Fruit fly (Drosophila melanogaster) whole organism, embryonic: ENCODE measurements around the gene Cdc16.

ENCODE experiments used
- Atf-2 ChIP-seq: fragments of 200-800 bp; sonication (Bioruptor generic); optimal IDR thresholded peaks from 2 replicates; lab custom pipeline; 2016; ENCODE audit warnings: missing biosample characterization, missing genetic modification characterization
- Awh ChIP-seq: fragments of 200-800 bp; sonication (Bioruptor generic); IDR thresholded peaks from 2 replicates; pipeline ENCODE4, ENCODE4 v1.3.6; 2022; ENCODE audit warnings: missing biosample characterization, missing genetic modification characterization
- Bteb2 ChIP-seq: fragments of 200-800 bp; sonication (Bioruptor generic); optimal IDR thresholded peaks from 2 replicates; lab custom pipeline; 2016; ENCODE audit warnings: missing biosample characterization, missing genetic modification characterization
- CG10565 ChIP-seq: fragments of 200-800 bp; sonication (Bioruptor generic); optimal IDR thresholded peaks from 3 replicates; lab custom pipeline; 2016; ENCODE audit warnings: missing biosample characterization, mild to moderate bottlenecking, missing genetic modification characterization
- CG11456 ChIP-seq: fragments of 200-800 bp; sonication (Bioruptor generic); IDR thresholded peaks from 3 replicates; pipeline ENCODE4 v1.3.6; 2022; ENCODE audit warnings: missing biosample characterization, missing genetic modification characterization
- CG13287 ChIP-seq: fragments of 200-800 bp; sonication (Bioruptor generic); IDR thresholded peaks from 2 replicates; pipeline ENCODE4 v1.3.6; 2022; ENCODE audit warnings: missing biosample characterization, missing genetic modification characterization; ENCODE audit not compliant: partially characterized antibody
- CG15269 ChIP-seq: fragments of 200-800 bp; sonication (Bioruptor generic); optimal IDR thresholded peaks from 2 replicates; lab custom pipeline; 2018; ENCODE audit warnings: missing biosample characterization, mild to moderate bottlenecking, missing genetic modification characterization, moderate library complexity
- CG17385 ChIP-seq: fragments of 200-800 bp; sonication (Bioruptor generic); optimal IDR thresholded peaks from 3 replicates; lab custom pipeline; 2018; ENCODE audit warnings: missing biosample characterization, mild to moderate bottlenecking, missing genetic modification characterization
- CG17912 ChIP-seq: fragments of 200-800 bp; sonication (Bioruptor generic); optimal IDR thresholded peaks from 2 replicates; lab custom pipeline; 2018; ENCODE audit warnings: missing biosample characterization, mild to moderate bottlenecking, missing genetic modification characterization
- CG18619 ChIP-seq: fragments of 200-800 bp; sonication (Bioruptor generic); optimal IDR thresholded peaks from 3 replicates; lab custom pipeline; 2017; ENCODE audit warnings: missing biosample characterization, mild to moderate bottlenecking, missing genetic modification characterization
- CG2129 ChIP-seq: fragments of 200-800 bp; sonication (Bioruptor generic); IDR thresholded peaks from 2 replicates; pipeline ENCODE4 v1.3.6; 2022; ENCODE audit warnings: missing biosample characterization, missing genetic modification characterization; ENCODE audit not compliant: partially characterized antibody
- CG2678 ChIP-seq: fragments of 200-800 bp; sonication (Bioruptor generic); optimal IDR thresholded peaks from 3 replicates; lab custom pipeline; 2019; ENCODE audit warnings: missing biosample characterization, mild to moderate bottlenecking, missing genetic modification characterization, moderate library complexity
- CG31224 ChIP-seq: fragments of 200-800 bp; sonication (Bioruptor generic); IDR thresholded peaks from 2 replicates; pipeline ENCODE4 v1.3.6; 2022; ENCODE audit warnings: missing biosample characterization, missing genetic modification characterization
- CG3163 ChIP-seq: fragments of 200-800 bp; sonication (Bioruptor generic); optimal IDR thresholded peaks from 3 replicates; lab custom pipeline; 2016; ENCODE audit warnings: missing biosample characterization, missing genetic modification characterization
- CG3281 ChIP-seq: fragments of 200-800 bp; sonication (Bioruptor generic); optimal IDR thresholded peaks from 3 replicates; lab custom pipeline; 2017; ENCODE audit warnings: missing biosample characterization, mild to moderate bottlenecking, missing genetic modification characterization
- CG34376 ChIP-seq: fragments of 200-800 bp; sonication (Bioruptor generic); optimal IDR thresholded peaks from 2 replicates; lab custom pipeline; 2018; ENCODE audit warnings: missing biosample characterization, mild to moderate bottlenecking, missing genetic modification characterization
- CG4730 ChIP-seq: fragments of 200-800 bp; sonication (Bioruptor generic); IDR thresholded peaks from 2 replicates; pipeline ENCODE4 v1.3.6; 2022; ENCODE audit warnings: missing biosample characterization, missing genetic modification characterization
- CG5245 ChIP-seq: fragments of 200-800 bp; sonication (Bioruptor generic); optimal IDR thresholded peaks from 3 replicates; lab custom pipeline; 2016; ENCODE audit warnings: missing biosample characterization, missing genetic modification characterization
- CG7928 ChIP-seq: fragments of 200-800 bp; sonication (Bioruptor generic); optimal IDR thresholded peaks from 2 replicates; lab custom pipeline; 2017; ENCODE audit warnings: missing biosample characterization, mild to moderate bottlenecking, missing genetic modification characterization
- CG7963 ChIP-seq: fragments of 200-800 bp; sonication (Bioruptor generic); IDR thresholded peaks from 3 replicates; pipeline ENCODE4 v1.3.6; 2022; ENCODE audit warnings: missing biosample characterization, missing genetic modification characterization; ENCODE audit not compliant: partially characterized antibody
- CG8089 ChIP-seq: fragments of 200-800 bp; sonication (Bioruptor generic); optimal IDR thresholded peaks from 3 replicates; lab custom pipeline; 2016; ENCODE audit warnings: missing biosample characterization, missing genetic modification characterization
- CG9932 ChIP-seq: fragments of 200-800 bp; sonication (Bioruptor generic); IDR thresholded peaks from 2 replicates; pipeline ENCODE4 v1.3.6; 2022; ENCODE audit warnings: missing biosample characterization, missing genetic modification characterization
- CTCF ChIP-seq: fragments of 200-800 bp; sonication (Bioruptor generic); optimal IDR thresholded peaks from 2 replicates; lab custom pipeline; 2017; ENCODE audit warnings: missing biosample characterization, mild to moderate bottlenecking, missing genetic modification characterization, moderate library complexity
- CrebB ChIP-seq: fragments of 200-800 bp; sonication (Bioruptor generic); optimal IDR thresholded peaks from 3 replicates; lab custom pipeline; 2018; ENCODE audit warnings: missing biosample characterization, mild to moderate bottlenecking, missing genetic modification characterization
- Ets65A ChIP-seq: fragments of 200-800 bp; sonication (Bioruptor generic); peaks from one replicate; lab custom pipeline; 2016; ENCODE audit warnings: missing biosample characterization, missing genetic modification characterization
- HLHmδ ChIP-seq: fragments of 200-800 bp; sonication (Bioruptor generic); optimal IDR thresholded peaks from 2 replicates; lab custom pipeline; 2018; ENCODE audit warnings: missing biosample characterization, mild to moderate bottlenecking, missing genetic modification characterization, moderate library complexity
- MESR4 ChIP-seq: fragments of 200-800 bp; sonication (Bioruptor generic); optimal IDR thresholded peaks from 2 replicates; lab custom pipeline; 2018; ENCODE audit warnings: missing biosample characterization, mild to moderate bottlenecking, missing genetic modification characterization, moderate library complexity
- Meics ChIP-seq: fragments of 200-800 bp; sonication (Bioruptor generic); optimal IDR thresholded peaks from 2 replicates; lab custom pipeline; 2017; ENCODE audit warnings: missing biosample characterization, mild to moderate bottlenecking, missing genetic modification characterization
- Mrtf ChIP-seq: fragments of 200-800 bp; sonication (Bioruptor generic); IDR thresholded peaks from 3 replicates; pipeline ENCODE4 v1.3.6; 2022; ENCODE audit warnings: missing biosample characterization, missing genetic modification characterization
- Ptx1 ChIP-seq: fragments of 200-800 bp; sonication (Bioruptor generic); IDR thresholded peaks from 2 replicates; pipeline ENCODE4 v1.3.6; 2022; ENCODE audit warnings: missing biosample characterization, missing genetic modification characterization
- ap ChIP-seq: fragments of 200-800 bp; sonication (Bioruptor generic); IDR thresholded peaks from 2 replicates; pipeline ENCODE4 v1.3.6; 2022; ENCODE audit warnings: missing biosample characterization, missing genetic modification characterization
- caup ChIP-seq: fragments of 200-800 bp; sonication (Bioruptor generic); optimal IDR thresholded peaks from 3 replicates; lab custom pipeline; 2017; ENCODE audit warnings: missing biosample characterization, mild to moderate bottlenecking, missing genetic modification characterization, moderate library complexity; ENCODE audit not compliant: severe bottlenecking
- corto ChIP-seq: fragments of 200-800 bp; sonication (Bioruptor generic); optimal IDR thresholded peaks from 2 replicates; lab custom pipeline; 2016; ENCODE audit warnings: missing biosample characterization, mild to moderate bottlenecking, missing genetic modification characterization, moderate library complexity
- crp ChIP-seq, 2 experiments: fragments of 200-800 bp; sonication (Bioruptor generic); optimal IDR thresholded peaks; 2 replicates in 1 of 2; 3 replicates in 1 of 2; lab custom pipeline; 2017; ENCODE audit warnings: missing biosample characterization in 2 of 2, missing genetic modification characterization in 2 of 2, mild to moderate bottlenecking in 1 of 2, moderate library complexity in 1 of 2
- danr ChIP-seq: fragments of 200-800 bp; sonication (Bioruptor generic); IDR thresholded peaks from 2 replicates; pipeline ENCODE4 v1.3.6; 2022; ENCODE audit warnings: missing biosample characterization, missing genetic modification characterization
- dmrt99B ChIP-seq: fragments of 200-800 bp; sonication (Bioruptor generic); optimal IDR thresholded peaks from 2 replicates; lab custom pipeline; 2018; ENCODE audit warnings: missing biosample characterization, mild to moderate bottlenecking, missing genetic modification characterization, moderate library complexity
- ewg ChIP-seq: fragments of 200-800 bp; sonication (Bioruptor generic); optimal IDR thresholded peaks from 3 replicates; lab custom pipeline; 2017; ENCODE audit warnings: mild to moderate bottlenecking, missing biosample characterization, missing genetic modification reagents, missing genetic modification characterization
- her ChIP-seq: fragments of 200-800 bp; sonication (Bioruptor generic); optimal IDR thresholded peaks from 2 replicates; lab custom pipeline; 2016; ENCODE audit warnings: missing biosample characterization, missing genetic modification characterization
- hth ChIP-seq: fragments of >200 bp; optimal IDR thresholded peaks from 2 replicates; lab custom pipeline; 2017; ENCODE audit warnings: inconsistent platforms
- ind ChIP-seq: fragments of 200-800 bp; sonication (Bioruptor generic); optimal IDR thresholded peaks from 3 replicates; lab custom pipeline; 2016; ENCODE audit warnings: missing biosample characterization, missing genetic modification characterization
- lbe ChIP-seq: fragments of 200-800 bp; sonication (Bioruptor generic); optimal IDR thresholded peaks from 2 replicates; lab custom pipeline; 2016; ENCODE audit warnings: missing biosample characterization, mild to moderate bottlenecking, missing genetic modification characterization
- ro ChIP-seq: fragments of 200-800 bp; sonication (Bioruptor generic); IDR thresholded peaks from 2 replicates; pipeline ENCODE4 v1.3.6; 2022; ENCODE audit warnings: missing biosample characterization, missing genetic modification characterization
- run ChIP-seq: fragments of 200-800 bp; sonication (Bioruptor generic); optimal IDR thresholded peaks from 3 replicates; lab custom pipeline; 2018; ENCODE audit warnings: missing biosample characterization, mild to moderate bottlenecking, missing genetic modification characterization
- schlank ChIP-seq: fragments of 200-800 bp; sonication (Bioruptor generic); optimal IDR thresholded peaks from 2 replicates; lab custom pipeline; 2018; ENCODE audit warnings: missing biosample characterization, mild to moderate bottlenecking, missing genetic modification characterization
- sna ChIP-seq: fragments of 200-800 bp; sonication (Bioruptor generic); IDR thresholded peaks from 2 replicates; pipeline ENCODE4 v1.3.6; 2022; ENCODE audit warnings: missing biosample characterization, missing genetic modification characterization; ENCODE audit not compliant: partially characterized antibody
- stc ChIP-seq: fragments of 200-800 bp; sonication (Bioruptor generic); IDR thresholded peaks from 2 replicates; pipeline ENCODE4 v1.3.6; 2022; ENCODE audit warnings: missing biosample characterization, missing genetic modification characterization
- tap ChIP-seq: fragments of 200-800 bp; optimal IDR thresholded peaks from 3 replicates; lab custom pipeline; 2019; ENCODE audit warnings: missing biosample characterization, mild to moderate bottlenecking, missing genetic modification characterization, moderate library complexity
- tna ChIP-seq: fragments of 200-800 bp; sonication (Bioruptor generic); IDR thresholded peaks from 2 replicates; pipeline ENCODE4 v1.3.6; 2022; ENCODE audit warnings: missing biosample characterization, missing genetic modification characterization; ENCODE audit not compliant: partially characterized antibody
- trem ChIP-seq: fragments of 200-800 bp; optimal IDR thresholded peaks from 3 replicates; lab custom pipeline; 2019; ENCODE audit warnings: missing biosample characterization, mild to moderate bottlenecking, missing genetic modification characterization, moderate library complexity
- wdn ChIP-seq: fragments of 200-800 bp; sonication (Bioruptor generic); IDR thresholded peaks from 2 replicates; pipeline ENCODE4 v1.3.6; 2022; ENCODE audit warnings: missing biosample characterization, missing genetic modification characterization
- zfh1 ChIP-seq: fragments of 200-800 bp; sonication (Bioruptor generic); IDR thresholded peaks from 3 replicates; pipeline ENCODE4 v1.3.6; 2022; ENCODE audit warnings: missing biosample characterization, missing genetic modification characterization

Gene Cdc16

dm6 chr3R:23280806-23281257 lies at the start of gene Cdc16, which contains the start of gene orb (continued):
- TF ChIP-seq hth (lab: Kevin White, UChicago) (no peak), lbe (GFP tag; lab: Kevin White, UChicago) (no peak), corto (GFP tag; lab: Kevin White, UChicago) (peak; percentile 55), CG2678 (tag; lab: Kevin White, UChicago) (peak; percentile 94), CG17912 (peak; percentile 47), Awh (GFP tag; lab: Robert Waterston, UW) (peak; percentile 91), CG15269 (tag; lab: Kevin White, UChicago) (peak; percentile 94), CG17385 (peak; percentile 85), CG31224 (GFP tag; lab: Robert Waterston, UW) (peak; percentile 77), trem (tag; lab: Kevin White, UChicago) (peak; percentile 93), schlank (peak; percentile 56), caup (peak; percentile 91), CG5245 (GFP tag; lab: Kevin White, UChicago) (peak; percentile 89), CG3281 (peak; percentile 90), Mrtf (GFP tag; lab: Robert Waterston, UW) (peak; percentile 80), crp (GFP tag; optimal IDR thresholded peaks at IDR 0.05; lab: Kevin White, UChicago) (peak; percentile 87 to 98), wdn (peak; percentile 85), dmrt99B (peak; percentile 91), CTCF (peak; percentile 54), Atf-2 (no peak), CG11456 (GFP tag; lab: Robert Waterston, UW) (peak; percentile 94), CG3163 (GFP tag; lab: Kevin White, UChicago) (peak; percentile 33), CG4730 (peak; percentile 89), ap (peak; percentile 85), CG9932 (GFP tag; lab: Robert Waterston, UW) (peak; percentile 95), CG8089 (GFP tag; lab: Kevin White, UChicago) (peak; percentile 23), Meics (GFP tag; lab: Kevin White, UChicago) (peak; percentile 92), CG7963 (GFP tag; lab: Robert Waterston, UW) (no peak), CrebB (tag; lab: Kevin White, UChicago) (peak; percentile 90), Ets65A (GFP tag; lab: Kevin White, UChicago) (peak; percentile 96), danr (GFP tag; lab: Robert Waterston, UW) (peak; percentile 60; the same call in 1 of the 2 replicates), Bteb2 (peak; percentile 69), HLHmδ (GFP tag; lab: Kevin White, UChicago) (no peak), CG13287 (GFP tag; lab: Robert Waterston, UW) (peak; percentile 60; the same call in 1 of the 2 replicates), stc (peak; percentile 95), CG10565 (GFP tag; lab: Kevin White, UChicago) (no peak), Ptx1 (GFP tag; lab: Robert Waterston, UW) (peak; percentile 95), her (GFP tag; lab: Kevin White, UChicago) (peak; percentile 35), MESR4 (peak; percentile 55), run (tag; lab: Kevin White, UChicago) (peak; percentile 80), CG18619 (GFP tag; lab: Kevin White, UChicago) (peak; percentile 81), CG34376 (GFP tag; lab: Kevin White, UChicago) (peak; percentile 80), tap (peak; percentile 89), ind (GFP tag; lab: Kevin White, UChicago) (peak; percentile 92), ewg (peak; percentile 77), CG7928 (peak; percentile 48), ro (GFP tag; lab: Robert Waterston, UW) (peak; percentile 79), CG2129 (GFP tag; lab: Robert Waterston, UW) (no peak), sna (GFP tag; lab: Robert Waterston, UW) (no peak; the same call in 1 of the 2 replicates), zfh1 (peak; percentile 93), tna (GFP tag; lab: Robert Waterston, UW) (no peak)
